Fruit fly (Drosophila melanogaster): Measurements from ENCODE around the gene Reph.

The Reph gene

DNA sequence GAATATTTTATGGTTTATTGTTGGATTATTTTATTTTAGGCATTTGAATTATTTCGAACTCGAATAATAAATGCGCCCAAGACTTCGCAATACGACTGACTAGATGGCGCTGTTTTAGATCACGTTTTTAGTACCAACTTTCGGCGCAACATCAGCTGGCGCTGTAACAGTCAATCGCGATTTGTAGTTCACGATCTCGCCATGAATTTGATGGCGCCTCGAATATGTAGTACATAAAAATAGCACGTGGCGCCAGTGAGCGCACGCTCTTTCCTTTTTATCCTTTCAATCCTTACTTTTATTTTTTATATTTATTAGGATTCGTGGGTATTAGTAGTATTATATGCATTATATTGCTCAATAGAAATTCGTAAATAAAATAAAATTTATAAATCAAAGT, 17.1 kb upstream of the Reph start (continued):
- TF ChIP-seq CG6689 (GFP tag; IDR thresholded peaks at IDR 0.05) (peak; percentile 76), salm (tag; optimal IDR thresholded peaks at IDR 0.05) (no peak), CG17802 (tag; optimal IDR thresholded peaks at IDR 0.05) (peak; percentile 14), grn (GFP tag; optimal IDR thresholded peaks at IDR 0.05) (peak; percentile 73), Mes4 (GFP tag; optimal IDR thresholded peaks at IDR 0.05) (peak; percentile 68), CG17385 (GFP tag; optimal IDR thresholded peaks at IDR 0.05) (peak; percentile 64), tin (GFP tag; optimal IDR thresholded peaks at IDR 0.05) (peak; percentile 78), lbe (GFP tag; optimal IDR thresholded peaks at IDR 0.05) (peak; percentile 9), CG17912 (GFP tag; optimal IDR thresholded peaks at IDR 0.05) (peak; percentile 89), wdn (GFP tag; IDR thresholded peaks at IDR 0.05) (peak; percentile 39; the same call in 1 of the 2 replicates), ham (GFP tag; IDR thresholded peaks at IDR 0.05) (no peak), Hr39 (optimal IDR thresholded peaks at IDR 0.05) (no peak), Lim3 (GFP tag; IDR thresholded peaks at IDR 0.05) (no peak), mld (GFP tag; IDR thresholded peaks at IDR 0.05; ENCODE audit: partially characterized antibody) (no peak), CG13894 (tag; optimal IDR thresholded peaks at IDR 0.05) (peak; percentile 2), CG8924 (tag; optimal IDR thresholded peaks at IDR 0.05) (peak; percentile 29), sisA (GFP tag; IDR thresholded peaks at IDR 0.05) (peak; percentile 86), knrl (GFP tag; IDR thresholded peaks at IDR 0.05; ENCODE audit: partially characterized antibody) (peak; percentile 26; the same call in 1 of the 3 replicates), CG12744 (GFP tag; optimal IDR thresholded peaks at IDR 0.05) (peak; percentile 39), slou (GFP tag; optimal IDR thresholded peaks at IDR 0.05) (no peak), bowl (GFP tag; IDR thresholded peaks at IDR 0.05) (peak; percentile 79), CG14441 (GFP tag; IDR thresholded peaks at IDR 0.05) (peak; percentile 78), Jarid2 (GFP tag; optimal IDR thresholded peaks at IDR 0.05) (peak; percentile 20), CG14860 (GFP tag; IDR thresholded peaks at IDR 0.05; ENCODE audit: partially characterized antibody) (no peak), ftz-f1 (GFP tag; optimal IDR thresholded peaks at IDR 0.05) (no peak), H15 (GFP tag; IDR thresholded peaks at IDR 0.05) (peak; percentile 88), CG9215 (GFP tag; IDR thresholded peaks at IDR 0.05) (peak; percentile 33; the same call in 1 of the 2 replicates), phol (tag; optimal IDR thresholded peaks at IDR 0.05) (peak; percentile 44), CG30020 (tag; optimal IDR thresholded peaks at IDR 0.05) (no peak), lola (GFP tag; optimal IDR thresholded peaks at IDR 0.05) (peak in 1 of 3 experiments; percentile 33), CG17829 (tag; optimal IDR thresholded peaks at IDR 0.05) (peak; percentile 76), trem (tag; optimal IDR thresholded peaks at IDR 0.05) (peak; percentile 31), CG4424 (GFP tag; optimal IDR thresholded peaks at IDR 0.05) (peak; percentile 65), CG10209 (GFP tag; optimal IDR thresholded peaks at IDR 0.05) (peak; percentile 67), CG13775 (GFP tag; optimal IDR thresholded peaks at IDR 0.05) (peak; percentile 23), exex (tag; optimal IDR thresholded peaks at IDR 0.05) (no peak), zen (tag; optimal IDR thresholded peaks at IDR 0.05) (peak; percentile 52), gro (GFP tag; optimal IDR thresholded peaks at IDR 0.05) (peak; percentile 29), CG18476 (GFP tag; optimal IDR thresholded peaks at IDR 0.05) (no peak), CG6654 (GFP tag; optimal IDR thresholded peaks at IDR 0.05) (peak; percentile 24), Chrac-16 (GFP tag; optimal IDR thresholded peaks at IDR 0.05) (peak; percentile 92), dan (GFP tag; IDR thresholded peaks at IDR 0.05) (no peak), E2f2 (GFP tag; IDR thresholded peaks at IDR 0.05) (peak; percentile 93), lmd (GFP tag; IDR thresholded peaks at IDR 0.05) (peak; percentile 85), CG7963 (GFP tag; IDR thresholded peaks at IDR 0.05; ENCODE audit: partially characterized antibody) (no peak), Max (GFP tag; optimal IDR thresholded peaks at IDR 0.05) (no peak), Neu2 (GFP tag; optimal IDR thresholded peaks at IDR 0.05; ENCODE audit: borderline replicate concordance) (no peak), gt (GFP tag; IDR thresholded peaks at IDR 0.05) (peak; percentile 18; the same call in 1 of the 2 replicates), zfh2 (GFP tag; optimal IDR thresholded peaks at IDR 0.05) (peak; percentile 31), NK7.1 (GFP tag; optimal IDR thresholded peaks at IDR 0.05) (peak; percentile 10), Oaz (GFP tag; IDR thresholded peaks at IDR 0.05) (peak; percentile 79)
